Worm (Caenorhabditis elegans): ENCODE data around the gene sma-1.

- no peak for TF ChIP-seq ttx-3 (tag; optimal IDR thresholded peaks at IDR 0.05)
- TF ChIP-seq madf-2 (tag; optimal IDR thresholded peaks at IDR 0.05): no peak
- TF ChIP-seq elt-2 (tag; optimal IDR thresholded peaks at IDR 0.05): no peak
- TF ChIP-seq ceh-24 (tag; optimal IDR thresholded peaks at IDR 0.05): no peak
- TF ChIP-seq npax-4 (tag; optimal IDR thresholded peaks at IDR 0.05): no peak
- peak; percentile 17 for TF ChIP-seq ama-1 (optimal IDR thresholded peaks at IDR 0.05)
- TF ChIP-seq nfya-1 (tag; optimal IDR thresholded peaks at IDR 0.05): no peak
Measured at ce11 chrV:11955617-11956016, 56.4 kb downstream of the sma-1 start.

Data from whole organism, late embryonic.